Fruit fly (Drosophila melanogaster) whole organism, wandering third instar larva: ENCODE results near the gene CG1074.

Experiments used
- Abd-B ChIP-seq: fragments of >200 bp; optimal IDR thresholded peaks from 2 replicates; lab custom pipeline; 2017; ENCODE audit warnings: missing biosample characterization, missing genetic modification characterization
- CG9705 ChIP-seq: fragments of 200-800 bp; sonication (Bioruptor generic); optimal IDR thresholded peaks from 2 replicates; lab custom pipeline; 2018; ENCODE audit warnings: missing biosample characterization, mild to moderate bottlenecking, missing genetic modification characterization
- CrebA ChIP-seq: fragments of 200-800 bp; sonication (Bioruptor generic); optimal IDR thresholded peaks from 2 replicates; lab custom pipeline; 2016; ENCODE audit warnings: missing biosample characterization, mild to moderate bottlenecking, missing genetic modification characterization, borderline replicate concordance
- Dfd ChIP-seq: fragments of >200 bp; optimal IDR thresholded peaks from 2 replicates; lab custom pipeline; 2017; ENCODE audit warnings: missing biosample characterization, missing genetic modification characterization
- HLH106 ChIP-seq: fragments of 200-800 bp; optimal IDR thresholded peaks from 3 replicates; lab custom pipeline; 2019; ENCODE audit warnings: missing biosample characterization, mild to moderate bottlenecking, missing genetic modification characterization, moderate library complexity
- Hnf4 ChIP-seq: fragments of 200-800 bp; sonication (Bioruptor generic); optimal IDR thresholded peaks from 2 replicates; lab custom pipeline; 2016; ENCODE audit warnings: missing biosample characterization, mild to moderate bottlenecking, missing genetic modification characterization
- Hr78 ChIP-seq: fragments of >200 bp; optimal IDR thresholded peaks from 2 replicates; lab custom pipeline; 2017; ENCODE audit warnings: missing biosample characterization, missing genetic modification characterization
- br ChIP-seq: fragments of 200-800 bp; sonication (Bioruptor generic); optimal IDR thresholded peaks from 2 replicates; lab custom pipeline; 2016; ENCODE audit warnings: missing biosample characterization, missing genetic modification characterization
- tai ChIP-seq: sonication (Bioruptor generic); optimal IDR thresholded peaks from 2 replicates; lab custom pipeline; 2016; ENCODE audit warnings: missing biosample characterization, missing genetic modification characterization

DNA sequence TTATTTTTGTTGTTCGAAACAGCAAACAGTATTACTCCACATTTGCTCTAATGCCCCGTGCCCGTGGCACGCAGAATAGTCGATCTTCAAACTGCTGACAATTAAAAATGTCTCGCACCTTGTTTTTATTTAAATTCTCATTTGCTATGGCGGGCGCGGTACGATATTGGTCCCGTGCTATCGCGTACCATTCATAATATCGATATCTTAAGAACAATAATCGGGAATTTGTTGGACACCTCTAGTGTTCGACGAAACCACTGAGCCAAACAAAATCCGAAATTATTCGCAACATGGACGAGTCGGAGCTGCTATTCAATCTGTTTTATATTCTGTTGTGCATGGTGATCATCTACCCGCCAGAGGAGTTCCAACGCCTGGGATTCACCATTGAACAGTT, 43.6 kb upstream of the CG1074 start, which contains the start of gene CG14646:
- TF ChIP-seq CG9705 (GFP tag; lab: Kevin White, UChicago) (no peak), Hnf4 (no peak), Dfd (GFP tag; lab: Kevin White, UChicago) (no peak), tai (GFP tag; lab: Kevin White, UChicago) (no peak), Hr78 (GFP tag; lab: Kevin White, UChicago) (no peak), CrebA (no peak), Abd-B (no peak), br (GFP tag; lab: Kevin White, UChicago) (no peak), HLH106 (tag; lab: Kevin White, UChicago) (no peak)
